Worm (Caenorhabditis elegans): ENCODE measurements around the gene Y57A10A.27.

DNA sequence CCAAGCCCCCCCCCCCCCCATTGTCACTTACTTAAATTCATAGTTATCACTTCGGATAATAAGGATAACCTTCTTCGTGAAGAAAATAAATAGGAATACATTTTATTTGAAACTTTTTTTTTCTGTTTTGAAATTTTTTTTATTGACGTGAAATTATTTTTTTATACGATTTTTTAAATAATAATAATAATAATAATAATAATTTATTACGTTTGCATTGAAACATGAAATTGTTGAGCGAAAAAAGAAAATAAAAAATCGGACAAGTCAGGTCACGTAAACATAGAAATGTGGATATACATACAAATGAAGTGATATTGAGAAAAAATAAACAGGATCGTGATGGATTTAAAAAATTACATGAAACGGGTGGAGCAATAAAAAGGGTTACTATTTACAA is 34.8 kb upstream of the Y57A10A.27 start, which contains the start of gene C50E10.2:
- TF ChIP-seq ama-1 (optimal IDR thresholded peaks at IDR 0.05) (no peak), ceh-9 (tag; optimal IDR thresholded peaks at IDR 0.05) (no peak), hlh-6 (tag; optimal IDR thresholded peaks at IDR 0.05) (no peak), nhr-232 (tag; optimal IDR thresholded peaks at IDR 0.05) (no peak), ref-2 (tag; optimal IDR thresholded peaks at IDR 0.05) (no peak), nfya-1 (tag; optimal IDR thresholded peaks at IDR 0.05) (no peak), unc-86 (tag; optimal IDR thresholded peaks at IDR 0.05) (no peak), pqm-1 (tag; optimal IDR thresholded peaks at IDR 0.05) (no peak), pha-4 (tag; optimal IDR thresholded peaks at IDR 0.05) (no peak), syd-9 (tag; optimal IDR thresholded peaks at IDR 0.05) (no peak), tbx-2 (tag; optimal IDR thresholded peaks at IDR 0.05) (no peak), ztf-16 (tag; optimal IDR thresholded peaks at IDR 0.05) (no peak), fax-1 (tag; optimal IDR thresholded peaks at IDR 0.05) (no peak), F13H6.1 (tag; optimal IDR thresholded peaks at IDR 0.05) (no peak)
